Worm (Caenorhabditis elegans): ENCODE results near the gene klp-18.

- TF ChIP-seq ctbp-1 (GFP tag; IDR thresholded peaks at IDR 0.05) (no peak), zfp-2 (tag; optimal IDR thresholded peaks at IDR 0.05) (no peak), attf-4 (tag; optimal IDR thresholded peaks at IDR 0.05) (no peak)
Measured at ce11 chrIV:7023004-7023403, 17.0 kb upstream of the klp-18 start.

All from whole organism, L4 larva.